Fruit fly (Drosophila melanogaster): ENCODE data around the gene CG5516.

dm6 chr3R:15922622-15923574 lies 40.8 kb upstream of the CG5516 start:
- TF ChIP-seq Crg-1 (GFP tag; optimal IDR thresholded peaks at IDR 0.05) (no peak), kay (GFP tag; ENCODE audit: borderline replicate concordance) (no peak), CG14711 (tag; optimal IDR thresholded peaks at IDR 0.05) (no peak), CG7045 (GFP tag; optimal IDR thresholded peaks at IDR 0.05) (no peak), Hr96 (GFP tag; optimal IDR thresholded peaks at IDR 0.05) (no peak), Clk (GFP tag; optimal IDR thresholded peaks at IDR 0.05) (no peak), CG12768 (GFP tag; optimal IDR thresholded peaks at IDR 0.05) (no peak), CG5204 (GFP tag; optimal IDR thresholded peaks at IDR 0.05) (no peak), ovo (GFP tag; optimal IDR thresholded peaks at IDR 0.05) (no peak), cic (GFP tag; optimal IDR thresholded peaks at IDR 0.05) (no peak), CG33017 (tag; optimal IDR thresholded peaks at IDR 0.05) (no peak)

Measured in whole organism, adult.